Worm (Caenorhabditis elegans) whole organism, L3 larva: ENCODE results near the gene Y45G5AM.6.

Source experiments
- aly-2 ChIP-seq: fragments of 150-350 bp; optimal IDR thresholded peaks from 2 replicates; lab custom pipeline; 2014; ENCODE audit warnings: missing biosample characterization, missing genetic modification characterization
- ceh-82 ChIP-seq: fragments of 150-350 bp; optimal IDR thresholded peaks from 2 replicates; lab custom pipeline; 2014; ENCODE audit warnings: missing biosample characterization, missing genetic modification characterization
- elt-2 ChIP-seq: sonication (generic microtip); optimal IDR thresholded peaks from 2 replicates; lab custom pipeline; 2016; ENCODE audit warnings: missing genetic modification reagents, mild to moderate bottlenecking, missing genetic modification characterization, missing compliant biosample characterization
- nfya-1 ChIP-seq: sonication (generic microtip); optimal IDR thresholded peaks from 2 replicates; lab custom pipeline; 2017; ENCODE audit warnings: missing genetic modification characterization, mild to moderate bottlenecking, missing compliant biosample characterization, antibody characterized with exemption, moderate library complexity; ENCODE audit not compliant: insufficient read depth
- nhr-25 ChIP-seq: sonication (generic microtip); optimal IDR thresholded peaks from 2 replicates; lab custom pipeline; 2017; ENCODE audit warnings: missing biosample characterization, missing genetic modification characterization
- pha-4 ChIP-seq: fragments of 150-350 bp; optimal IDR thresholded peaks from 2 replicates; lab custom pipeline; 2014; ENCODE audit warnings: missing biosample characterization, missing genetic modification reagents, missing genetic modification characterization
- pqm-1 ChIP-seq: fragments of 150-350 bp; optimal IDR thresholded peaks from 2 replicates; lab custom pipeline; 2017; ENCODE audit warnings: missing biosample characterization, missing genetic modification characterization, inconsistent platforms
- snpc-4 ChIP-seq: fragments of 150-350 bp; optimal IDR thresholded peaks from 2 replicates; lab custom pipeline; 2014; ENCODE audit warnings: missing biosample characterization, missing genetic modification characterization
- unc-39 ChIP-seq: sonication (generic microtip); optimal IDR thresholded peaks from 4 replicates; lab custom pipeline; 2017; ENCODE audit warnings: missing biosample characterization, missing genetic modification characterization
- unc-62 ChIP-seq: fragments of 150-350 bp; sonication (generic microtip); optimal IDR thresholded peaks from 4 replicates; lab custom pipeline; 2014; ENCODE audit warnings: missing biosample characterization, missing genetic modification reagents, missing genetic modification characterization
- ztf-11 ChIP-seq: fragments of 150-350 bp; optimal IDR thresholded peaks from 2 replicates; lab custom pipeline; 2014; ENCODE audit warnings: missing biosample characterization, missing genetic modification characterization

ce11 chrV:4134728-4135127 lies 17.4 kb downstream of the Y45G5AM.6 start, which contains the start of gene lgc-1:
- TF ChIP-seq nfya-1 (no peak), nhr-25 (tag; lab: Kevin White, UChicago) (no peak), pqm-1 (tag; lab: Kevin White, UChicago) (no peak), unc-39 (no peak), ztf-11 (no peak), aly-2 (tag; lab: Kevin White, UChicago) (no peak), pha-4 (tag; lab: Kevin White, UChicago) (no peak), ceh-82 (tag; lab: Kevin White, UChicago) (no peak), unc-62 (no peak), elt-2 (tag; lab: Kevin White, UChicago) (no peak), snpc-4 (no peak)
